Worm (Caenorhabditis elegans): ENCODE measurements around the gene acr-7.

Gene acr-7

ce11 chrII:7864207-7864606 is 14.6 kb upstream of the acr-7 start, which contains the start of gene ostb-1 (continued):
- peak; percentile 61 to 85 for TF ChIP-seq lsy-2 (tag; optimal IDR thresholded peaks at IDR 0.05)
- peak; percentile 32 to 55 (median 55) for TF ChIP-seq dpl-1 (GFP tag; optimal IDR thresholded peaks at IDR 0.05)
- no peak for TF ChIP-seq nhr-12 (tag; optimal IDR thresholded peaks at IDR 0.05)
- no peak for TF ChIP-seq nhr-85 (tag)
- TF ChIP-seq dsc-1 (tag; optimal IDR thresholded peaks at IDR 0.05): no peak

- TF ChIP-seq ceh-82 (tag; optimal IDR thresholded peaks at IDR 0.05): no peak
- TF ChIP-seq lin-15B (tag; optimal IDR thresholded peaks at IDR 0.05): peak; percentile 19
- peak in 1 of 2 experiments; percentile 23 for TF ChIP-seq efl-1 (optimal IDR thresholded peaks at IDR 0.05)
- peak; percentile 54 to 89 for TF ChIP-seq efl-1 (GFP tag; optimal IDR thresholded peaks at IDR 0.05 in 1 of 2)
Measured at ce11 chrII:7863480-7864125, 14.0 kb upstream of the acr-7 start.

- TF ChIP-seq swsn-7 (tag; optimal IDR thresholded peaks at IDR 0.05) (peak; percentile 50), pqm-1 (tag; optimal IDR thresholded peaks at IDR 0.05) (no peak), nhr-71 (tag; optimal IDR thresholded peaks at IDR 0.05) (peak; percentile 58), lin-35 (GFP tag; optimal IDR thresholded peaks at IDR 0.05) (peak; percentile 93 to 94), unc-62 (GFP tag; optimal IDR thresholded peaks at IDR 0.05) (no peak), ceh-82 (tag; optimal IDR thresholded peaks at IDR 0.05) (peak in 2 of 3 experiments; percentile 29 to 76), blmp-1 (tag; optimal IDR thresholded peaks at IDR 0.05) (peak; percentile 44), snu-23 (GFP tag; optimal IDR thresholded peaks at IDR 0.05) (peak; percentile 51), unc-86 (tag; optimal IDR thresholded peaks at IDR 0.05) (peak; percentile 69), sox-4 (tag; optimal IDR thresholded peaks at IDR 0.05) (no peak), nhr-20 (tag; optimal IDR thresholded peaks at IDR 0.05) (peak; percentile 23), nhr-19 (GFP tag; conservative IDR thresholded peaks at IDR 0.05) (0 out of 2 replicates have a peak, but pooled peaks have one; percentile 3), efl-1 (optimal IDR thresholded peaks at IDR 0.05) (peak; percentile 5 to 89), efl-1 (GFP tag; optimal IDR thresholded peaks at IDR 0.05 in 1 of 2) (peak; percentile 87 to 97), egl-13 (tag; optimal IDR thresholded peaks at IDR 0.05) (peak; percentile 14), xbp-1 (tag; optimal IDR thresholded peaks at IDR 0.05) (peak; percentile 15), lsy-2 (tag; optimal IDR thresholded peaks at IDR 0.05) (peak; percentile 66 to 79), ets-5 (GFP tag; IDR thresholded peaks at IDR 0.05) (no peak), fkh-8 (tag; optimal IDR thresholded peaks at IDR 0.05) (peak; percentile 74), dpl-1 (GFP tag; optimal IDR thresholded peaks at IDR 0.05) (peak; percentile 83 to 91 (median 86)), lin-14 (GFP tag; optimal IDR thresholded peaks at IDR 0.05) (peak; percentile 76), nhr-47 (tag; optimal IDR thresholded peaks at IDR 0.05) (peak; percentile 46), lin-15B (tag; optimal IDR thresholded peaks at IDR 0.05) (peak; percentile 43), mep-1 (tag; optimal IDR thresholded peaks at IDR 0.05) (peak; percentile 75), ztf-4 (tag; optimal IDR thresholded peaks at IDR 0.05) (no peak), hlh-4 (tag; optimal IDR thresholded peaks at IDR 0.05) (no peak), F16B12.6 (tag; optimal IDR thresholded peaks at IDR 0.05) (peak; percentile 65), alr-1 (tag; optimal IDR thresholded peaks at IDR 0.05; ENCODE audit: borderline replicate concordance) (peak; percentile 16), nhr-77 (tag; optimal IDR thresholded peaks at IDR 0.05) (peak; percentile 7), aha-1 (tag; optimal IDR thresholded peaks at IDR 0.05) (no peak), mdl-1 (tag; optimal IDR thresholded peaks at IDR 0.05) (peak in 1 of 2 experiments; percentile 20)
Measured at ce11 chrII:7860221-7860928, 10.8 kb upstream of the acr-7 start, which contains the start of gene lin-5. lin-5 (plus strand) TSS chrII:7860574.

ce11 chrII:7858101-7858500 is 8.5 kb upstream of the acr-7 start, which contains the start of gene sds-22:
sds-22 (plus strand) TSS chrII:7858401.
- TF ChIP-seq aly-2 (tag; optimal IDR thresholded peaks at IDR 0.05): no peak
- no peak for TF ChIP-seq efl-1 (optimal IDR thresholded peaks at IDR 0.05)
- TF ChIP-seq efl-1 (GFP tag; optimal IDR thresholded peaks at IDR 0.05 in 1 of 2): peak in 1 of 2 experiments; percentile 83

Data from whole organism, L1 larva.